Fruit fly (Drosophila melanogaster): ENCODE data around the gene CG3987.

DNA sequence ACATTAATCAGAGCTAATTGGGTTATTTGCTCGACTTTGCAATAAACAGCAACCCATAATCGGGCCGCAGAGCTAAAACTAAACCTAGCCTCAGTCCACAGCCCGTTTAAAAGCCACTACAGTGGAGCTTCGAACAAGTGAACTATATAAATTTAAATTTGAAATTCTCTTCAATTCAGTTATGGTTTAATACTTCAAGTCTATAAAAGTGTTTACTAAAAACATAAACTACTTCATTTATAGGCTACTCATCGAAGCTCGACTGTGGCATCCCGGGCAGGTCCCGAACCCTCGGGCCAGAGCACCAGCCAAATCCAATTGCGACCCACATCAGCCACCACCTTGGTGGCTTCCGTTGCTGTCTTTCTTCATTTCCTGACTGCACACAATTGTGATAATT is 29.6 kb upstream of the CG3987 start:
- TF ChIP-seq CG12605 (GFP tag; IDR thresholded peaks at IDR 0.05) (no peak), CG32121 (GFP tag; IDR thresholded peaks at IDR 0.05) (0 out of 2 replicates have a peak, but pooled peaks have one; percentile 27), CG15710 (tag; optimal IDR thresholded peaks at IDR 0.05) (peak; percentile 13), D1 (tag; optimal IDR thresholded peaks at IDR 0.05) (no peak), EcR (GFP tag; optimal IDR thresholded peaks at IDR 0.05) (no peak), CG17806 (tag; optimal IDR thresholded peaks at IDR 0.05) (no peak), CG9948 (tag; optimal IDR thresholded peaks at IDR 0.05) (no peak), CG14655 (GFP tag; optimal IDR thresholded peaks at IDR 0.05) (peak; percentile 38), gl (tag; optimal IDR thresholded peaks at IDR 0.05) (no peak), Pif1B (GFP tag; optimal IDR thresholded peaks at IDR 0.05) (no peak), CG8301 (tag; optimal IDR thresholded peaks at IDR 0.05) (peak; percentile 48), Snoo (tag; optimal IDR thresholded peaks at IDR 0.05) (no peak), rn (GFP tag; IDR thresholded peaks at IDR 0.05) (0 out of 2 replicates have a peak, but pooled peaks have one; percentile 16)
